Fruit fly (Drosophila melanogaster): ENCODE measurements around the gene CG1273.

- TF ChIP-seq CG32121 (GFP tag; IDR thresholded peaks at IDR 0.05) (peak; percentile 14; the same call in 1 of the 2 replicates), CG10348 (GFP tag; IDR thresholded peaks at IDR 0.05) (no peak), CG34367 (tag; optimal IDR thresholded peaks at IDR 0.05) (no peak), D1 (tag; optimal IDR thresholded peaks at IDR 0.05) (no peak)
Measured at dm6 chr3L:4286784-4287183, 23.3 kb downstream of the CG1273 start, which contains the start of gene TfIIEbeta.
